Worm (Caenorhabditis elegans): Measurements from ENCODE around the gene R05D8.11.

- TF ChIP-seq F37B4.10 (GFP tag; IDR thresholded peaks at IDR 0.05) = no peak
- TF ChIP-seq tlf-1 (GFP tag; optimal IDR thresholded peaks at IDR 0.05) = no peak
- TF ChIP-seq unc-62 (GFP tag; optimal IDR thresholded peaks at IDR 0.05) = no peak
- no peak for TF ChIP-seq hrde-1 (tag; optimal IDR thresholded peaks at IDR 0.05; ENCODE audit: borderline replicate concordance)
- no peak for TF ChIP-seq ceh-100 (GFP tag; IDR thresholded peaks at IDR 0.05)
- TF ChIP-seq B0336.3 (GFP tag; IDR thresholded peaks at IDR 0.05) = no peak
- TF ChIP-seq efl-1 (GFP tag; optimal IDR thresholded peaks at IDR 0.05) = no peak
- no peak for TF ChIP-seq Y79H2A.3 (GFP tag; conservative IDR thresholded peaks at IDR 0.05)
- no peak for TF ChIP-seq lsy-27 (tag; optimal IDR thresholded peaks at IDR 0.05; ENCODE audit: borderline replicate concordance, insufficient read depth)
- TF ChIP-seq F23B12.7 (tag; optimal IDR thresholded peaks at IDR 0.05; ENCODE audit: insufficient read depth) = no peak
- TF ChIP-seq dox-1 (GFP tag; IDR thresholded peaks at IDR 0.05) = no peak
These were observed 37.4 kb upstream of the R05D8.11 start, which contains the start of gene srt-34 for ce11 chrV:2818117-2818516.

Measured in whole organism, young adult.